Fruit fly (Drosophila melanogaster) whole organism, embryonic: Measurements from ENCODE around the gene CG32354.

ENCODE experiments used
- Aef1 ChIP-seq: fragments of 200-800 bp; sonication (Bioruptor generic); IDR thresholded peaks from 3 replicates; pipeline ENCODE4 v1.3.6; 2022; ENCODE audit warnings: missing biosample characterization, missing genetic modification characterization
- Asciz ChIP-seq: fragments of 200-800 bp; sonication (Bioruptor generic); optimal IDR thresholded peaks from 2 replicates; lab custom pipeline; 2017; ENCODE audit warnings: missing biosample characterization, mild to moderate bottlenecking, missing genetic modification characterization, missing genetic modification reagents
- CG11504 ChIP-seq: fragments of 200-800 bp; sonication (Bioruptor generic); optimal IDR thresholded peaks from 3 replicates; lab custom pipeline; 2019; ENCODE audit warnings: missing biosample characterization, mild to moderate bottlenecking, missing genetic modification characterization, moderate library complexity
- CG11723 ChIP-seq: fragments of 200-800 bp; sonication (Bioruptor generic); optimal IDR thresholded peaks from 2 replicates; lab custom pipeline; 2017; ENCODE audit warnings: missing biosample characterization, mild to moderate bottlenecking, missing genetic modification characterization
- CG14014 ChIP-seq: fragments of 200-800 bp; sonication (Bioruptor generic); IDR thresholded peaks from 2 replicates; pipeline ENCODE4 v1.3.6; 2022; ENCODE audit warnings: missing biosample characterization, missing genetic modification characterization
- CG14441 ChIP-seq: fragments of 200-800 bp; sonication (Bioruptor generic); IDR thresholded peaks from 2 replicates; pipeline ENCODE4 v1.3.6; 2022; ENCODE audit warnings: missing biosample characterization, missing genetic modification characterization
- CG1529 ChIP-seq: fragments of 200-800 bp; sonication (Bioruptor generic); optimal IDR thresholded peaks from 3 replicates; lab custom pipeline; 2018; ENCODE audit warnings: missing biosample characterization, missing genetic modification characterization
- CG17328 ChIP-seq: fragments of 200-800 bp; sonication (Bioruptor generic); IDR thresholded peaks from 2 replicates; pipeline ENCODE4 v1.3.6; 2022; ENCODE audit warnings: missing biosample characterization, missing genetic modification characterization
- CG17385 ChIP-seq: fragments of 200-800 bp; sonication (Bioruptor generic); optimal IDR thresholded peaks from 3 replicates; lab custom pipeline; 2018; ENCODE audit warnings: missing biosample characterization, mild to moderate bottlenecking, missing genetic modification characterization
- CG18262 ChIP-seq: fragments of 200-800 bp; optimal IDR thresholded peaks from 3 replicates; lab custom pipeline; 2019; ENCODE audit warnings: missing biosample characterization, mild to moderate bottlenecking, missing genetic modification characterization, moderate library complexity
- CG18764 ChIP-seq: fragments of 200-800 bp; sonication (Bioruptor generic); optimal IDR thresholded peaks from 3 replicates; lab custom pipeline; 2016; ENCODE audit warnings: missing biosample characterization, missing genetic modification characterization
- CG32772 ChIP-seq: fragments of 200-800 bp; sonication (Bioruptor generic); IDR thresholded peaks from 2 replicates; pipeline ENCODE4 v1.3.6; 2022; ENCODE audit warnings: missing biosample characterization, missing genetic modification characterization
- CG34224 ChIP-seq: fragments of 200-800 bp; sonication (Bioruptor generic); IDR thresholded peaks from 3 replicates; pipeline ENCODE4 v1.3.6; 2022; ENCODE audit warnings: missing biosample characterization, missing genetic modification characterization; ENCODE audit not compliant: partially characterized antibody
- CG4404 ChIP-seq: fragments of 200-800 bp; sonication (Bioruptor generic); IDR thresholded peaks from 2 replicates; pipeline ENCODE4 v1.3.6; 2022; ENCODE audit warnings: missing biosample characterization, missing genetic modification characterization
- CG7271 ChIP-seq: fragments of 200-800 bp; sonication (Bioruptor generic); optimal IDR thresholded peaks from 2 replicates; lab custom pipeline; 2018; ENCODE audit warnings: missing biosample characterization, mild to moderate bottlenecking, missing genetic modification characterization, moderate library complexity
- CG7357 ChIP-seq: fragments of 200-800 bp; sonication (Bioruptor generic); IDR thresholded peaks from 3 replicates; pipeline ENCODE4 v1.3.6; 2022; ENCODE audit warnings: missing biosample characterization, missing genetic modification characterization
- CG8290 ChIP-seq, 3 experiments: fragments of 200-800 bp; sonication (Bioruptor generic); optimal IDR thresholded peaks; 2 replicates each; lab custom pipeline; 2016 to 2019; ENCODE audit warnings: missing biosample characterization in 3 of 3, missing genetic modification characterization in 3 of 3, mild to moderate bottlenecking in 2 of 3, moderate library complexity in 1 of 3
- CG8388 ChIP-seq: fragments of 200-800 bp; sonication (Bioruptor generic); optimal IDR thresholded peaks from 2 replicates; lab custom pipeline; 2019; ENCODE audit warnings: missing biosample characterization, mild to moderate bottlenecking, missing genetic modification characterization, moderate library complexity
- Doc2 ChIP-seq: fragments of 200-800 bp; sonication (Bioruptor generic); IDR thresholded peaks from 2 replicates; pipeline ENCODE4 v1.3.6; 2022; ENCODE audit warnings: missing biosample characterization, missing genetic modification characterization
- Elba2 ChIP-seq: fragments of 200-800 bp; sonication (Bioruptor generic); optimal IDR thresholded peaks from 3 replicates; lab custom pipeline; 2016; ENCODE audit warnings: missing biosample characterization, missing genetic modification characterization
- Fer3 ChIP-seq: fragments of 200-800 bp; sonication (Bioruptor generic); optimal IDR thresholded peaks from 2 replicates; lab custom pipeline; 2018; ENCODE audit warnings: missing biosample characterization, mild to moderate bottlenecking, missing genetic modification characterization, moderate library complexity
- H2.0 ChIP-seq: fragments of 200-800 bp; sonication (Bioruptor generic); IDR thresholded peaks from 2 replicates; pipeline ENCODE4 v1.3.6; 2022; ENCODE audit warnings: missing biosample characterization, missing genetic modification characterization
- HLH4C ChIP-seq: fragments of 200-800 bp; sonication (Bioruptor generic); IDR thresholded peaks from 3 replicates; pipeline ENCODE4 v1.3.6; 2022; ENCODE audit warnings: missing biosample characterization, missing genetic modification characterization; ENCODE audit not compliant: partially characterized antibody
- Lhr ChIP-seq: fragments of 200-800 bp; sonication (Bioruptor generic); optimal IDR thresholded peaks from 3 replicates; lab custom pipeline; 2017; ENCODE audit warnings: mild to moderate bottlenecking, missing biosample characterization, missing genetic modification reagents, missing genetic modification characterization
- Lim3 ChIP-seq: fragments of 200-800 bp; sonication (Bioruptor generic); IDR thresholded peaks from 2 replicates; pipeline ENCODE4 v1.3.6; 2022; ENCODE audit warnings: missing biosample characterization, missing genetic modification characterization
- Nf-YA ChIP-seq: fragments of 200-800 bp; sonication (Bioruptor generic); IDR thresholded peaks from 2 replicates; pipeline ENCODE4 v1.3.6; 2022; ENCODE audit warnings: missing biosample characterization, missing genetic modification characterization
- Nf-YC ChIP-seq: fragments of 200-800 bp; optimal IDR thresholded peaks from 3 replicates; lab custom pipeline; 2019; ENCODE audit warnings: missing biosample characterization, mild to moderate bottlenecking, missing genetic modification characterization, moderate library complexity
- Scr ChIP-seq: fragments of 200-800 bp; sonication (Bioruptor generic); IDR thresholded peaks from 2 replicates; pipeline ENCODE4 v1.3.6; 2022; ENCODE audit warnings: missing biosample characterization, missing genetic modification characterization; ENCODE audit not compliant: partially characterized antibody
- Sin3A ChIP-seq: fragments of >200 bp; optimal IDR thresholded peaks from 2 replicates; lab custom pipeline; 2018
- Stat92E ChIP-seq, 3 experiments: fragments of >200 bp in 2 of 3; fragments of 200-800 bp in 1 of 3; sonication (Bioruptor generic) in 1 of 3; optimal IDR thresholded peaks; 2 replicates each; lab custom pipeline; 2017 to 2019; ENCODE audit warnings: missing biosample characterization in 3 of 3, missing genetic modification characterization in 3 of 3, mild to moderate bottlenecking in 1 of 3, moderate library complexity in 1 of 3
- Usf ChIP-seq: fragments of 200-800 bp; sonication (Bioruptor generic); optimal IDR thresholded peaks from 2 replicates; lab custom pipeline; 2017; ENCODE audit warnings: missing genotype, missing biosample characterization, missing genetic modification characterization
- az2 ChIP-seq: fragments of 200-800 bp; sonication (Bioruptor generic); optimal IDR thresholded peaks from 3 replicates; lab custom pipeline; 2016; ENCODE audit warnings: missing biosample characterization, missing genetic modification characterization
- dan ChIP-seq: fragments of 200-800 bp; sonication (Bioruptor generic); IDR thresholded peaks from 2 replicates; pipeline ENCODE4 v1.3.6; 2022; ENCODE audit warnings: missing biosample characterization, missing genetic modification characterization
- fd64A ChIP-seq: fragments of 200-800 bp; sonication (Bioruptor generic); optimal IDR thresholded peaks from 3 replicates; lab custom pipeline; 2018; ENCODE audit warnings: missing biosample characterization, mild to moderate bottlenecking, missing genetic modification characterization
- ftz-f1 ChIP-seq: fragments of 200-800 bp; sonication (Bioruptor generic); optimal IDR thresholded peaks from 2 replicates; lab custom pipeline; 2016; ENCODE audit warnings: missing biosample characterization, missing genetic modification characterization
- grn ChIP-seq: fragments of 200-800 bp; sonication (Bioruptor generic); optimal IDR thresholded peaks from 3 replicates; lab custom pipeline; 2017; ENCODE audit warnings: missing biosample characterization, missing genetic modification characterization
- gsb ChIP-seq: fragments of 200-800 bp; sonication (Bioruptor generic); IDR thresholded peaks from 2 replicates; pipeline ENCODE4 v1.3.6; 2022; ENCODE audit warnings: missing biosample characterization, missing genetic modification characterization
- ham ChIP-seq: fragments of 200-800 bp; sonication (Bioruptor generic); IDR thresholded peaks from 2 replicates; pipeline ENCODE4 v1.3.6; 2022; ENCODE audit warnings: missing biosample characterization, missing genetic modification characterization
- kni ChIP-seq: fragments of 200-800 bp; sonication (Bioruptor generic); optimal IDR thresholded peaks from 3 replicates; lab custom pipeline; 2017; ENCODE audit warnings: mild to moderate bottlenecking, missing biosample characterization, missing genetic modification reagents, missing genetic modification characterization
- knrl ChIP-seq: fragments of 200-800 bp; sonication (Bioruptor generic); IDR thresholded peaks from 3 replicates; pipeline ENCODE4 v1.3.6; 2022; ENCODE audit warnings: missing biosample characterization, missing genetic modification characterization; ENCODE audit not compliant: partially characterized antibody
- lbe ChIP-seq: fragments of 200-800 bp; sonication (Bioruptor generic); optimal IDR thresholded peaks from 2 replicates; lab custom pipeline; 2016; ENCODE audit warnings: missing biosample characterization, mild to moderate bottlenecking, missing genetic modification characterization
- nom ChIP-seq: fragments of 200-800 bp; sonication (Bioruptor generic); optimal IDR thresholded peaks from 2 replicates; lab custom pipeline; 2017; ENCODE audit warnings: missing biosample characterization, missing genetic modification characterization, mild to moderate bottlenecking, moderate library complexity, missing genetic modification reagents
- otp ChIP-seq: fragments of 200-800 bp; sonication (Bioruptor generic); IDR thresholded peaks from 3 replicates; pipeline ENCODE4, ENCODE4 v1.3.6; 2022; ENCODE audit warnings: missing biosample characterization, missing genetic modification characterization
- repo ChIP-seq: fragments of 200-800 bp; sonication (Bioruptor generic); optimal IDR thresholded peaks from 2 replicates; lab custom pipeline; 2016; ENCODE audit warnings: missing biosample characterization, missing genetic modification characterization
- sens ChIP-seq: fragments of 200-800 bp; sonication (Bioruptor generic); peaks from one replicate; lab custom pipeline; 2016; ENCODE audit warnings: missing biosample characterization, missing genetic modification characterization
- seq ChIP-seq: fragments of 200-800 bp; sonication (Bioruptor generic); IDR thresholded peaks from 2 replicates; pipeline ENCODE4 v1.3.6; 2022; ENCODE audit warnings: missing biosample characterization, missing genetic modification characterization
- stwl ChIP-seq: fragments of 200-800 bp; sonication (Bioruptor generic); optimal IDR thresholded peaks from 3 replicates; lab custom pipeline; 2018; ENCODE audit warnings: missing biosample characterization, mild to moderate bottlenecking, missing genetic modification characterization, moderate library complexity
- tll ChIP-seq, 2 experiments: fragments of 200-800 bp in 1 of 2; fragments of >200 bp in 1 of 2; sonication (Bioruptor generic) in 1 of 2; optimal IDR thresholded peaks; 2 replicates each; lab custom pipeline; 2017 to 2019; ENCODE audit warnings: missing biosample characterization in 2 of 2, missing genetic modification characterization in 2 of 2, mild to moderate bottlenecking in 1 of 2, moderate library complexity in 1 of 2

The CG32354 gene

DNA sequence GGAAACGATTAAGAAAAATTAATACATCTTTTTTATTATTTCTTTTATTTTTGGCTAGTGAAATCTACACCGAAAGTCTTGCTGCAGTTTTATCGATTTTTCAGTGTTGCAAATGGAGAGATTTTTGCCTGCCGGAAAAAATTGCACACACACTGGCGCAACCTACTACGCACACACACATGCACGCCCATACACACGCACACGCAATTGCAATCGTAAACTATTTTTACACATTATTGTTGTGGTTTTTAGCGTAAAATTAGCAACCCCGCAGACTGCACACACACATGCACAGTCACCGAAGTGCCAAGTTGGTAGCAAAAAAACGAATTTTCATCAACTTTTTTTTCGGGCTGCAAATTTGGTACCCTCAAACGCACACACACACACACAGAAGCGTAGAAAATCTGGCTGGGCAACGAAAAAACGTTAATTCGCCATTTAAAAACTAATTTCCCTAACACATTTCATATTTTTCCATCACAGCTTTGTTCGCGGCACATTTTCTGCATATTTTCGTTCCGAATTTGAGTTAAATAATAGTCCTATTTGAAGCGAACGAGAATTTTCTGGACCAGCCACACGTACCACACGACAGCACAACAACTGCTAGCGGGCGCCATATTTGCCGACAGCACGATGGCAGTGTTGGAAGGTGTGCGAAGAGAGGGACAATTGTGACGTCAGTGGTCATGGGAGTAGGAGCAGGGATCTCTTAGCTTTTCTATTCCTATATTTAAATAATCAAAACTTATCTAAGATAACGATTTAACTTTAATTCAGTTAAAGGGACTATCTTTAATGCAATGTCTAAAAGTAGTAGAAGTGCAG lies 20.0 kb upstream of the CG32354 start, which contains the start of gene Unr (continued):
- TF ChIP-seq Lim3 (GFP tag; lab: Robert Waterston, UW) (no peak), knrl (no peak), CG17385 (GFP tag; lab: Kevin White, UChicago) (peak; percentile 79), ftz-f1 (peak; percentile 48), Doc2 (GFP tag; lab: Robert Waterston, UW) (no peak), kni (GFP tag; lab: Kevin White, UChicago) (no peak), seq (GFP tag; lab: Robert Waterston, UW) (no peak), CG7357 (GFP tag; lab: Robert Waterston, UW) (peak; percentile 45; the same call in 1 of the 3 replicates), Lhr (GFP tag; lab: Kevin White, UChicago) (peak; percentile 3), CG8290 (GFP tag; optimal IDR thresholded peaks at IDR 0.05; lab: Kevin White, UChicago) (peak; percentile 69), CG8290 (tag; optimal IDR thresholded peaks at IDR 0.05; lab: Kevin White, UChicago) (peak in 1 of 2 experiments; percentile 89), CG11504 (tag; lab: Kevin White, UChicago) (peak; percentile 63), Sin3A (lab: Kevin White, UChicago) (peak; percentile 58), CG18262 (tag; lab: Kevin White, UChicago) (peak; percentile 71), CG14441 (GFP tag; lab: Robert Waterston, UW) (peak; percentile 73), Fer3 (tag; lab: Kevin White, UChicago) (peak; percentile 71), sens (GFP tag; lab: Kevin White, UChicago) (peak; percentile 95), repo (peak; percentile 69), ham (GFP tag; lab: Robert Waterston, UW) (no peak), CG32772 (GFP tag; lab: Robert Waterston, UW) (no peak; the same call in 1 of the 2 replicates), dan (GFP tag; lab: Robert Waterston, UW) (no peak), Elba2 (GFP tag; lab: Kevin White, UChicago) (peak; percentile 96), CG14014 (GFP tag; lab: Robert Waterston, UW) (peak; percentile 77), CG4404 (GFP tag; lab: Robert Waterston, UW) (no peak), az2 (GFP tag; lab: Kevin White, UChicago) (peak; percentile 86), CG8388 (GFP tag; lab: Kevin White, UChicago) (peak; percentile 66), Asciz (GFP tag; lab: Kevin White, UChicago) (peak; percentile 28), fd64A (no peak), Stat92E (GFP tag; optimal IDR thresholded peaks at IDR 0.05; lab: Kevin White, UChicago) (peak in 2 of 3 experiments; percentile 28 to 51), nom (GFP tag; lab: Kevin White, UChicago) (peak; percentile 63), CG34224 (GFP tag; lab: Robert Waterston, UW) (no peak), CG1529 (peak; percentile 24), gsb (GFP tag; lab: Robert Waterston, UW) (peak; percentile 42; the same call in 1 of the 2 replicates), tll (GFP tag; optimal IDR thresholded peaks at IDR 0.05; lab: Kevin White, UChicago) (no peak), Aef1 (GFP tag; lab: Robert Waterston, UW) (peak; percentile 74), lbe (GFP tag; lab: Kevin White, UChicago) (peak; percentile 64), Nf-YC (tag; lab: Kevin White, UChicago) (peak; percentile 60), Nf-YA (peak; percentile 74), H2.0 (peak; percentile 80), grn (GFP tag; lab: Kevin White, UChicago) (peak; percentile 21), CG18764 (GFP tag; lab: Kevin White, UChicago) (peak; percentile 34), CG17328 (GFP tag; lab: Robert Waterston, UW) (peak; percentile 80), Usf (GFP tag; lab: Kevin White, UChicago) (peak; percentile 36), CG7271 (tag; lab: Kevin White, UChicago) (no peak), stwl (tag; lab: Kevin White, UChicago) (peak; percentile 49), Scr (GFP tag; lab: Robert Waterston, UW) (no peak), CG11723 (GFP tag; lab: Kevin White, UChicago) (peak; percentile 57), HLH4C (GFP tag; lab: Robert Waterston, UW) (no peak), otp (GFP tag; lab: Robert Waterston, UW) (no peak; the same call in 2 of the 3 replicates)
